Fruit fly (Drosophila melanogaster) whole organism, wandering third instar larva: ENCODE results near the gene Ir31a.

Experiments used
- CG9705 ChIP-seq: fragments of 200-800 bp; sonication (Bioruptor generic); optimal IDR thresholded peaks from 2 replicates; lab custom pipeline; 2018; ENCODE audit warnings: missing biosample characterization, mild to moderate bottlenecking, missing genetic modification characterization
- CrebA ChIP-seq: fragments of 200-800 bp; sonication (Bioruptor generic); optimal IDR thresholded peaks from 2 replicates; lab custom pipeline; 2016; ENCODE audit warnings: missing biosample characterization, mild to moderate bottlenecking, missing genetic modification characterization, borderline replicate concordance
- Hr78 ChIP-seq: fragments of >200 bp; optimal IDR thresholded peaks from 2 replicates; lab custom pipeline; 2017; ENCODE audit warnings: missing biosample characterization, missing genetic modification characterization
- Rel ChIP-seq, 2 experiments: fragments of 200-800 bp; sonication (Bioruptor generic) in 1 of 2; optimal IDR thresholded peaks; 2 replicates in 1 of 2; 3 replicates in 1 of 2; lab custom pipeline; 2016 to 2019; ENCODE audit warnings: mild to moderate bottlenecking in 2 of 2, missing biosample characterization in 2 of 2, missing genetic modification characterization in 2 of 2, moderate library complexity in 1 of 2
- Vsx2 ChIP-seq: fragments of 200-300, 225-300 bp; sonication (Bioruptor generic); optimal IDR thresholded peaks from 2 replicates; lab custom pipeline; 2018; ENCODE audit warnings: missing biosample characterization, missing genetic modification characterization; ENCODE audit not compliant: partially characterized antibody
- fru ChIP-seq: fragments of 200-800 bp; sonication (Bioruptor generic); optimal IDR thresholded peaks from 3 replicates; lab custom pipeline; 2016; ENCODE audit warnings: missing biosample characterization, mild to moderate bottlenecking, missing genetic modification characterization
- lola ChIP-seq: fragments of >200 bp; optimal IDR thresholded peaks from 2 replicates; lab custom pipeline; 2017; ENCODE audit warnings: missing biosample characterization, missing genetic modification characterization
- rgr ChIP-seq: fragments of 200-800 bp; sonication (Bioruptor generic); optimal IDR thresholded peaks from 3 replicates; lab custom pipeline; 2016; ENCODE audit warnings: missing biosample characterization, mild to moderate bottlenecking, missing genetic modification characterization

dm6 chr2L:10386208-10386805, 19.1 kb upstream of the Ir31a start, which contains the start of the genes Cdk1 and mRpS7:
- TF ChIP-seq fru (GFP tag; lab: Kevin White, UChicago): peak; percentile 49
- TF ChIP-seq CG9705 (GFP tag; lab: Kevin White, UChicago): no peak
- no peak for TF ChIP-seq lola (GFP tag; lab: Kevin White, UChicago)
- no peak for TF ChIP-seq Vsx2
- TF ChIP-seq Rel (GFP tag; optimal IDR thresholded peaks at IDR 0.05; lab: Kevin White, UChicago): no peak
- TF ChIP-seq Rel (tag; optimal IDR thresholded peaks at IDR 0.05; lab: Kevin White, UChicago): no peak
- no peak for TF ChIP-seq Hr78 (GFP tag; lab: Kevin White, UChicago)
- TF ChIP-seq CrebA (GFP tag; lab: Kevin White, UChicago): no peak
- TF ChIP-seq rgr (GFP tag; lab: Kevin White, UChicago): peak; percentile 2
